Fruit fly (Drosophila melanogaster): ENCODE results near the gene ich.
A peak's percentile ranks its signal among the peaks of the same experiment; 100 is the strongest.

Gene ich

DNA sequence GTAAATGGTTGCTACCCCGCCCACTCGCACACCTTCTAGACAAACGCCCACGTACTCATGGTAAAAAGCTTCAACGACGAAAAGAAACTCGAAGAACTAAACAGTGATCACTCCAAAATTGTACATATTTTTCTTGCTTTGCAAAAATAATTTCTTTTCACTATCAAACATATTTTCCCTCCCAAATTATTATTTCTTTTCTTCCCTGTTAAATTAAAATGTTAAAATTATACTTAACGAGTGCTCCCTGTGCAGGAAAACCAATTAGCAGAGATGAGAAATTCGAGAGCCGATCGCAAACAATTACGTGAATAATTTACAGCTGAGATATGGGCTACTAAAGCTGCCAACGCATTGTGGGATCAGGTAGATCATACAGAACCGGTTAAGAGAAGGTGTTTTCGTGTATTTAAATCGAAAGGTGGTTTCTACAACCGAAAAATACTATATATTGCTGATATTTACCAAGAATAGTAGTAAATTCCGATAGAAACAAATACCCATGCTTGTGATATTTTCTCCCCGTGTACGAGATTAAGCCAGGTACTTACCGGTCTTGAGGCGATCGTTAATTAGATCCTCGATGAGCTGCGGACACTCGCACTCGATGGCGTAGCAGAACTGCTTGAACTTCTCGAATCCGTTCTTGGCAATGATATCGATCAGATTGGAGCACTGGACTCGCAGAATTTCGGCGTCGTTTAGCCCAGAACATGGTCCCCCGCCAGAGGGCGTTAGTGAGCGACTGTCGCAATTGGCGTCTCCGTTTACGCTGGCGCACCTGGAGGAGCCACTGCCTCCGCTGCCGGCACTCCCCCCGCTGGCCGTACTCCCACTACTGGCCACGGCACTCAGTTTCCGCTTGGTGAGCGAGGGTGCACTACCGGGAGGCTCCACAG is 32.4 kb downstream of the ich start:
- TF ChIP-seq CG7101 (tag; optimal IDR thresholded peaks at IDR 0.05) (peak; percentile 19), CG7045 (GFP tag; optimal IDR thresholded peaks at IDR 0.05) (no peak), CG14711 (tag; optimal IDR thresholded peaks at IDR 0.05) (peak; percentile 20), kay (GFP tag; ENCODE audit: borderline replicate concordance) (no peak), CG33017 (tag; optimal IDR thresholded peaks at IDR 0.05) (peak; percentile 10), bab1 (GFP tag; optimal IDR thresholded peaks at IDR 0.05) (peak; percentile 75), cic (GFP tag; optimal IDR thresholded peaks at IDR 0.05) (no peak), Mnt (GFP tag; optimal IDR thresholded peaks at IDR 0.05) (no peak)

DNA sequence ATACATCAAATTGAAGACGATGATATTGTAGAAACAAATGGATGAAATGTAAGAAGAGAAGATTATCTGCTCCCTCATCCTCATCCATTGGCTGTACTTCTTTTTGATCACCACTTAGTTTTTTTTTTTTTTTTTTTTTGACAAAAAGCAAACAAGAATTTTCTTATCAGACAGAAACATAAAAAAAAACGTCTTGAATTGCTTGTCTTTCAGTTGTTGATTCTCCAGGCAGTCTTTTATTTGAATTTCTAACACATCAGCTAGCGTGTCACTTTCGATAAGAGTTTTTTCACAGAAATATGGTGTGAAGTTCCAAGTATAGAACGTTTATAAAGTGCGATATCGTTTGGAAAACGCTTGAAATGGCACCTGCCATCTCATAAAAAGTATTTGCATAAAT is 33.1 kb downstream of the ich start:
- TF ChIP-seq ovo (GFP tag; optimal IDR thresholded peaks at IDR 0.05) (no peak), cnc (optimal IDR thresholded peaks at IDR 0.05) (no peak), cic (GFP tag; optimal IDR thresholded peaks at IDR 0.05) (no peak), bab1 (GFP tag; optimal IDR thresholded peaks at IDR 0.05) (no peak)

DNA sequence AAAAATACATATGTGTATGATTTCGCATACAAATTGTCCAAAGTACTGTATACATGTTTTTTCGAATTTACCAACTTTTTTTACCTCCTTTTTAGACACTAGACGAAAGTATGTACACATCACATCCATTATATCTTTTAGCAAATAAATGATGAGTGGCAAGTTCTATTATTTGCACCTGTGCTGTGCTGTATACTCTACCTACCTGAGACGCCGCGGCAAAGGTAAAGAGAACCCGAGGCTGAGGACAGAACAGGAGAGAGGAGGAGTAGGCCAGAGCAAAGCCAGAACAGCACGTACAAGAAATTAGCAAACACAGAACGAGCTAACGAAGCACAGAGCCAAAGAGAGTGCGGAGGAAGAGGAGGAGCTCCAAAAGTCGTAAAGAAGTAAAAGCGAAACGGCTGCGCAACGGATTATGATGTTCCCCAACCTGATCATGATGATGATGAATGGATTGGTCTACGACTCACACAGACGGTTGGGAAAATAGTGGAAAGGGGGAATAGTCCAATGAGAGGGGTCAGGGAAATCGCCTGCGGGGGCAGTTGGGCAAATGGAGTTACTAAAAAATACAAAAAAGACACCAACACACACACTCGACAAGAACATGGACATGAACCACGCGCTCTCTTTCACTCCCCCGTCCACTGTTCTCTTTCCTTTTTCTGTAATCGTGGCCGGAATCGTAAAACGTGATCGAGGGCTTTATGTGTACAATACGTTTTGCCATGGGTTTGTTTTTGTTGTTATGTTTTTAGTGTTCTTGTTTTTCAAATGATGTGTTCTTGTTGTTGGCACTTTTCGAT is 34.8 kb downstream of the ich start:
- TF ChIP-seq CG7101 (tag; optimal IDR thresholded peaks at IDR 0.05) (peak; percentile 45), Hr96 (GFP tag; optimal IDR thresholded peaks at IDR 0.05) (peak; percentile 21), pad (GFP tag; optimal IDR thresholded peaks at IDR 0.05) (peak; percentile 87), Crg-1 (GFP tag; optimal IDR thresholded peaks at IDR 0.05) (peak; percentile 18), CG14711 (tag; optimal IDR thresholded peaks at IDR 0.05) (peak; percentile 61), tj (GFP tag; optimal IDR thresholded peaks at IDR 0.05) (no peak), Clk (GFP tag; optimal IDR thresholded peaks at IDR 0.05) (no peak), bab1 (GFP tag; optimal IDR thresholded peaks at IDR 0.05) (peak; percentile 84)

DNA sequence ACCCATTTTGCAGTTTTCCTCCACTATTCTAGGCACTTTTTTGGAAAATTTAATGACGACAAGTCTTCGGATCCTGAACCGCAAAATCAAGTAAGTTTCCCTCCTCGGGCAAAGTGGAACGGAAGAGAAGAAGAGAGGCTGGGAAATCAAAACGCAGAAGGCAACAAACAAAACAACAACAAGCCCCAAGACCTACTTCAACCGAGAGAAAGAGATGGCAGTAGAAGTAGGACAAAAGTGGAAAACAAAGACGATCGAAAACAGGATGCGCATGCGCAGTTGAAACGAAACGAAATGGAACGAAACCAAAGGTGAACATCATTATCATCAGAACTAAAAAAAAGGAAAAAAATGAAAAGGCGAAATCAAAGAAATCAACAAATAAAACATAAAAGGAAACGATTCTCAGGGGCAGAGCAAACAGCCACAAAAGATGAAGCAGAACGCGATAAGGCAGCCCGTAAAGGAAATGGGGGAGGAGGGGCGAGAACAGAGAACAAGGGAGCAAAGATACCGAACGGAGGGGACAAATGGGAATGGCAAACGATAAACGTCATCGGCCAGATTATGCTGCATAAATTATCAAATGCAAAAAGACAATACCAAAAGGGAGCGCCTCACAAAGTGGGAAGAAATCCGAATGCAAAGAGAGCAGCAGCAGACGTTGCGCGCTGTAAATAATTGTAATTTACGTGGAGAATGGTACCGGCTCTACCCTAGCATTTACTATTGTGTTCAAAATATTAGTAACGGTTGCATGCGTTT is 35.6 kb downstream of the ich start:
- TF ChIP-seq Hr96 (GFP tag; optimal IDR thresholded peaks at IDR 0.05): no peak
- TF ChIP-seq pad (GFP tag; optimal IDR thresholded peaks at IDR 0.05): no peak
- TF ChIP-seq CG11617 (GFP tag; optimal IDR thresholded peaks at IDR 0.05): no peak
- TF ChIP-seq CG14711 (tag; optimal IDR thresholded peaks at IDR 0.05): no peak
- TF ChIP-seq bab1 (GFP tag; optimal IDR thresholded peaks at IDR 0.05): no peak

DNA sequence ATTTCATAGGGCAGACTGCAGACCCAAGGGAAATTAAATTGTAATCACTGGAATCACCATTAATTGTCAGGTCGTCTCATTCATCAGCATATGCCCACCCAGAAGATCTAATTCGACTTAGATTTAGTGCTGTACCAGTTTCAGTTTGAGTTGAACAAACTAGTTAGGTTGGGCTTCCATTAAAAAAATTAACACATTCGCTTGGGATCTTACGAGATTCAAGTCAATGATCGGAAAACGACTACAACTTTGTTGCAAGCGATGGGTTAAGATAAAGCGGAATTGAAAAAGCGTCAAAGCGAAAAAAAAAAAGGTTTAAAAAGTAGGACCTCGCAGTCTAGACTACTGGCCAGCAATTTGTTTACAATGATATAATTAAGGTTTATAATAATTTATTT is 36.3 kb downstream of the ich start:
- TF ChIP-seq CG7101 (tag; optimal IDR thresholded peaks at IDR 0.05) (no peak), toe (GFP tag; optimal IDR thresholded peaks at IDR 0.05) (no peak), Mnt (GFP tag; optimal IDR thresholded peaks at IDR 0.05) (no peak), CG14711 (tag; optimal IDR thresholded peaks at IDR 0.05) (no peak), pad (GFP tag; optimal IDR thresholded peaks at IDR 0.05) (no peak), bab1 (GFP tag; optimal IDR thresholded peaks at IDR 0.05) (no peak), tj (GFP tag; optimal IDR thresholded peaks at IDR 0.05) (no peak), CG11617 (GFP tag; optimal IDR thresholded peaks at IDR 0.05) (no peak), cic (GFP tag; optimal IDR thresholded peaks at IDR 0.05) (no peak), Clk (GFP tag; optimal IDR thresholded peaks at IDR 0.05) (no peak)

DNA sequence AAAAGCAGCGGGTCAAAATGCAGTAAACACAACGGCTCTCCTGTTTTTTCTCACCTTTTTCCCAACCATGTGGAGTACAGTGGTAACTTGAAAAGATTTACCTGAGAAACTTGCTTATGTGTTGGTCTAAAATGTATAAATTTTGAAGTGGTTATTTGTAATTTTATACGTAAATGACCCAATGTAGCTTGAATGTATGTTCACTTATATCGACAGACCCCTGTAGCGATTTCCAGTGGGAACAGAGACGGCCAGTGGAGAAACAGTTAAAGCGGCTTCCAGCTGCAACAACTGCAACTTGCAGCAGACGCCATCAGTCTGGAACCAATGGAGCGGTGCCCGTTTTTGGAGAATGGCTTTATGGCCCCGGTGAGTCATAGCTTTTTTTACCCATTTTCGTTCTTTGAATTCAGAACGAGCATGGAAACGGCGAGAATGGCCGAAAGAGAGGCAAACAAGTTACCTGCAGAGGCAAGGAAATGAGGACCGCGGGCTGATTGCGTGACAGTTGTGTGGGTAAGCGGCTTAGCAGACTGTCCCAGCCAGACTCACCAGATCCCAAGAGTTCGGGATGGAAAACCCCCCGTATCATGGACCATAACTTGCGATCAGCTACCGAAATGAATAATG is 36.8 kb downstream of the ich start:
- TF ChIP-seq bab1 (GFP tag; optimal IDR thresholded peaks at IDR 0.05) (peak; percentile 11), toe (GFP tag; optimal IDR thresholded peaks at IDR 0.05) (no peak), CG5204 (GFP tag; optimal IDR thresholded peaks at IDR 0.05) (no peak), CG33017 (tag; optimal IDR thresholded peaks at IDR 0.05) (no peak), CG14711 (tag; optimal IDR thresholded peaks at IDR 0.05) (peak; percentile 19)

DNA sequence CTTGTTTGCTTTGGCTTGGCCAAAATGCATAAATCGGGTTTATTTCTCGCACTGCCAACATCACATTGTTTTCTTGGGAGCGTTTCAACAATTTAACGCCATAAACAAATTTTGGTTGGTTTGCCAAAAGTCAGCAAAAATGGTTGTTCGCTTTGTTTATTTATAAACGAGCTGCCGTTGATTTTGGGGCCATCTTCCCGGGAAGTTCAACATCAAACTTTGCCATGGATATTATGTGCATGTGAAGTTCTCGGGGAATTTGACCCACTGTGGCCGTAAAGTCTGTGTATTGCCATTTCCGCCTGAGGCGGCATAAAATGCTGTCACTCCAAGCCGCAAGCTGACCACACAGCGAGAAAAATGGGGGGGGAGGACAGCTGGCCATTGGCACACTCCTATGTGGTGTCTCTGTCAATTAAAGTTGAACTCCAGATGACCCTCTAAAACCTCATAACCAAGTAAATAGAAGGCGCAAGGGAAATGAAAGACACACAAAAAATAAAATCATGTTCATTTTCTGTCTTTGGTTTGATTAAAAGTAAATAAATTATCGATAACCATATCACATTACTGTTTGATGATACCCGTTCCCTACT is 39.0 kb downstream of the ich start:
- TF ChIP-seq cic (GFP tag; optimal IDR thresholded peaks at IDR 0.05) (no peak), tj (GFP tag; optimal IDR thresholded peaks at IDR 0.05) (peak; percentile 82)
